Fruit fly (Drosophila melanogaster): ENCODE measurements around the gene Cad89D.

- no peak for TF ChIP-seq Myc (optimal IDR thresholded peaks at IDR 0.05)
- TF ChIP-seq h (optimal IDR thresholded peaks at IDR 0.05) = no peak
- TF ChIP-seq insv (optimal IDR thresholded peaks at IDR 0.05) = no peak
These were observed 60.6 kb downstream of the Cad89D start, which contains the start of gene CG14881 for dm6 chr3R:16434599-16434998.

All from Kc167 (cell line).